Worm (Caenorhabditis elegans) whole organism, L2 larva: ENCODE measurements around the gene mex-1.

Experiments used
- C34F6.9 ChIP-seq: fragments of 150-350 bp; optimal IDR thresholded peaks from 2 replicates; lab custom pipeline; 2014; ENCODE audit warnings: missing biosample characterization, missing genetic modification characterization
- F13H6.1 ChIP-seq: sonication (generic microtip); optimal IDR thresholded peaks from 2 replicates; lab custom pipeline; 2016; ENCODE audit warnings: missing genetic modification characterization, missing compliant biosample characterization
- R02D3.7 ChIP-seq: fragments of 150-350 bp; optimal IDR thresholded peaks from 2 replicates; lab custom pipeline; 2014; ENCODE audit warnings: missing biosample characterization, missing genetic modification characterization
- Y55F3AM.14 ChIP-seq: fragments of 200-800 bp; sonication (Bioruptor generic); optimal IDR thresholded peaks from 2 replicates; lab custom pipeline; 2018; ENCODE audit warnings: mild to moderate bottlenecking, missing genetic modification characterization, missing compliant biosample characterization
- ZK546.5 ChIP-seq: sonication (generic microtip); optimal IDR thresholded peaks from 2 replicates; lab custom pipeline; 2017; ENCODE audit warnings: missing biosample characterization, missing genetic modification characterization
- alr-1 ChIP-seq: fragments of 150-350 bp; optimal IDR thresholded peaks from 2 replicates; lab custom pipeline; 2014; ENCODE audit warnings: missing biosample characterization, missing genetic modification characterization
- aly-2 ChIP-seq: fragments of 150-350 bp; optimal IDR thresholded peaks from 2 replicates; lab custom pipeline; 2014; ENCODE audit warnings: missing biosample characterization, missing genetic modification characterization
- ama-1 ChIP-seq: fragments of 150-350 bp; optimal IDR thresholded peaks from 2 replicates; lab custom pipeline; 2018; ENCODE audit warnings: inconsistent platforms
- blmp-1 ChIP-seq: sonication (generic microtip); optimal IDR thresholded peaks from 2 replicates; lab custom pipeline; 2017; ENCODE audit warnings: missing genetic modification characterization, mild to moderate bottlenecking, missing compliant biosample characterization, antibody characterized with exemption, moderate library complexity; ENCODE audit not compliant: insufficient read depth
- ceh-16 ChIP-seq: fragments of 150-350 bp; optimal IDR thresholded peaks from 2 replicates; lab custom pipeline; 2014; ENCODE audit warnings: missing biosample characterization, missing genetic modification characterization
- ceh-82 ChIP-seq: fragments of 150-350 bp; optimal IDR thresholded peaks from 2 replicates; lab custom pipeline; 2014; ENCODE audit warnings: missing biosample characterization, missing genetic modification characterization
- crh-2 ChIP-seq: sonication (generic microtip); optimal IDR thresholded peaks from 2 replicates; lab custom pipeline; 2017; ENCODE audit warnings: missing biosample characterization, missing genetic modification characterization
- dmd-4 ChIP-seq: sonication (generic microtip); optimal IDR thresholded peaks from 2 replicates; lab custom pipeline; 2017; ENCODE audit warnings: missing biosample characterization, missing genetic modification characterization
- egl-27 ChIP-seq: sonication (generic microtip); optimal IDR thresholded peaks from 3 replicates; lab custom pipeline; 2017; ENCODE audit warnings: missing biosample characterization, missing genetic modification reagents, missing genetic modification characterization
- elt-1 ChIP-seq: fragments of 150-350 bp; optimal IDR thresholded peaks from 2 replicates; lab custom pipeline; 2014; ENCODE audit warnings: missing biosample characterization, missing genetic modification characterization
- elt-3 ChIP-seq: sonication (generic microtip); optimal IDR thresholded peaks from 2 replicates; lab custom pipeline; 2017; ENCODE audit warnings: missing biosample characterization, missing genetic modification characterization
- fos-1 ChIP-seq: fragments of 150-350 bp; optimal IDR thresholded peaks from 2 replicates; lab custom pipeline; 2014; ENCODE audit warnings: missing biosample characterization, missing genetic modification characterization
- gmeb-1 ChIP-seq: fragments of 150-350 bp; optimal IDR thresholded peaks from 2 replicates; lab custom pipeline; 2014; ENCODE audit warnings: missing biosample characterization, missing genetic modification characterization
- lin-11 ChIP-seq: fragments of 150-350 bp; sonication (generic microtip); optimal IDR thresholded peaks from 2 replicates; lab custom pipeline; 2014; ENCODE audit warnings: missing biosample characterization, missing genetic modification characterization, inconsistent platforms, mixed read lengths
- lin-13 ChIP-seq: fragments of 150-350 bp; optimal IDR thresholded peaks from 2 replicates; lab custom pipeline; 2014; ENCODE audit warnings: missing biosample characterization, missing genetic modification reagents, missing genetic modification characterization
- lin-39 ChIP-seq: fragments of 150-350 bp; optimal IDR thresholded peaks from 2 replicates; lab custom pipeline; 2014; ENCODE audit warnings: missing biosample characterization, missing genetic modification reagents, missing genetic modification characterization
- lsy-2 ChIP-seq, 2 experiments: fragments of 150-350 bp in 1 of 2; sonication (generic microtip) in 1 of 2; optimal IDR thresholded peaks; 2 replicates each; lab custom pipeline; 2014 to 2017; ENCODE audit warnings: missing biosample characterization in 2 of 2, missing genetic modification characterization in 2 of 2
- mab-5 ChIP-seq: fragments of 150-350 bp; optimal IDR thresholded peaks from 2 replicates; lab custom pipeline; 2014; ENCODE audit warnings: missing biosample characterization, missing genetic modification characterization
- mbf-1 ChIP-seq: sonication (generic microtip); optimal IDR thresholded peaks from 2 replicates; lab custom pipeline; 2017; ENCODE audit warnings: missing biosample characterization, missing genetic modification characterization
- mdl-1 ChIP-seq, 2 experiments: fragments of 150-350 bp in 1 of 2; sonication (generic microtip) in 1 of 2; optimal IDR thresholded peaks; 2 replicates each; lab custom pipeline; 2017; ENCODE audit warnings: missing biosample characterization in 2 of 2, missing genetic modification characterization in 2 of 2
- nhr-10 ChIP-seq: sonication (generic microtip); optimal IDR thresholded peaks from 2 replicates; lab custom pipeline; 2017; ENCODE audit warnings: missing biosample characterization, missing genetic modification characterization
- nhr-11 ChIP-seq: fragments of 150-350 bp; optimal IDR thresholded peaks from 2 replicates; lab custom pipeline; 2014; ENCODE audit warnings: missing biosample characterization, missing genetic modification characterization
- nhr-12 ChIP-seq: fragments of 150-350 bp; optimal IDR thresholded peaks from 2 replicates; lab custom pipeline; 2014; ENCODE audit warnings: missing biosample characterization, missing genetic modification characterization
- nhr-129 ChIP-seq: fragments of 150-350 bp; optimal IDR thresholded peaks from 2 replicates; lab custom pipeline; 2014; ENCODE audit warnings: missing biosample characterization, missing genetic modification characterization
- nhr-21 ChIP-seq: fragments of 150-350 bp; optimal IDR thresholded peaks from 2 replicates; lab custom pipeline; 2014; ENCODE audit warnings: missing biosample characterization, missing genetic modification characterization
- nhr-23 ChIP-seq: fragments of 150-350 bp; optimal IDR thresholded peaks from 2 replicates; lab custom pipeline; 2014; ENCODE audit warnings: missing biosample characterization, missing genetic modification reagents, missing genetic modification characterization
- nhr-237 ChIP-seq: fragments of 150-350 bp; optimal IDR thresholded peaks from 2 replicates; lab custom pipeline; 2014; ENCODE audit warnings: missing biosample characterization, missing genetic modification characterization
- nhr-25 ChIP-seq: fragments of 150-350 bp; sonication (generic microtip); optimal IDR thresholded peaks from 3 replicates; lab custom pipeline; 2014; ENCODE audit warnings: missing biosample characterization, missing genetic modification characterization
- nhr-6 ChIP-seq: fragments of 150-350 bp; optimal IDR thresholded peaks from 2 replicates; lab custom pipeline; 2014; ENCODE audit warnings: missing biosample characterization, missing genetic modification characterization
- nhr-77 ChIP-seq: fragments of 150-350 bp; optimal IDR thresholded peaks from 2 replicates; lab custom pipeline; 2014; ENCODE audit warnings: missing biosample characterization, missing genetic modification characterization
- peb-1 ChIP-seq: fragments of 150-350 bp; optimal IDR thresholded peaks from 2 replicates; lab custom pipeline; 2014; ENCODE audit warnings: missing biosample characterization, missing genetic modification characterization
- sem-4 ChIP-seq: fragments of 150-350 bp; optimal IDR thresholded peaks from 2 replicates; lab custom pipeline; 2014; ENCODE audit warnings: missing biosample characterization, missing genetic modification reagents, missing genetic modification characterization
- skn-1 ChIP-seq: sonication (generic microtip); optimal IDR thresholded peaks from 2 replicates; lab custom pipeline; 2017; ENCODE audit warnings: missing biosample characterization, missing genetic modification characterization
- sma-3 ChIP-seq: sonication (generic microtip); optimal IDR thresholded peaks from 2 replicates; lab custom pipeline; 2016; ENCODE audit warnings: missing genetic modification reagents, missing genetic modification characterization, missing compliant biosample characterization
- sma-9 ChIP-seq, 2 experiments: fragments of 150-350 bp in 1 of 2; sonication (generic microtip) in 1 of 2; optimal IDR thresholded peaks; 2 replicates each; lab custom pipeline; 2014 to 2016; ENCODE audit warnings: missing genetic modification characterization in 2 of 2, mild to moderate bottlenecking in 1 of 2, missing biosample characterization in 1 of 2, missing compliant biosample characterization in 1 of 2, missing genetic modification reagents in 1 of 2, moderate library complexity in 1 of 2
- snpc-4 ChIP-seq: fragments of 150-350 bp; optimal IDR thresholded peaks from 2 replicates; lab custom pipeline; 2014; ENCODE audit warnings: missing biosample characterization, missing genetic modification characterization
- unc-39 ChIP-seq: fragments of 150-350 bp; optimal IDR thresholded peaks from 2 replicates; lab custom pipeline; 2014; ENCODE audit warnings: missing biosample characterization, missing genetic modification characterization
- unc-55 ChIP-seq: fragments of 150-350 bp; sonication (generic microtip); optimal IDR thresholded peaks from 3 replicates; lab custom pipeline; 2014; ENCODE audit warnings: missing biosample characterization, missing genetic modification reagents, missing genetic modification characterization
- unc-62 ChIP-seq: fragments of 150-350 bp; optimal IDR thresholded peaks from 2 replicates; lab custom pipeline; 2014; ENCODE audit warnings: missing biosample characterization, missing genetic modification reagents, missing genetic modification characterization
- zag-1 ChIP-seq: fragments of 150-350 bp; optimal IDR thresholded peaks from 2 replicates; lab custom pipeline; 2014; ENCODE audit warnings: missing biosample characterization, missing genetic modification characterization
- ztf-1 ChIP-seq: fragments of 200-800 bp; sonication (Bioruptor generic); conservative IDR thresholded peaks from 2 replicates; pipeline ENCODE4 v1.3.6; 2022; ENCODE audit warnings: missing genetic modification characterization, missing compliant biosample characterization
- ztf-11 ChIP-seq: sonication (generic microtip); optimal IDR thresholded peaks from 2 replicates; lab custom pipeline; 2017; ENCODE audit warnings: missing biosample characterization, missing genetic modification characterization
- ztf-4 ChIP-seq: fragments of 150-350 bp; optimal IDR thresholded peaks from 2 replicates; lab custom pipeline; 2014; ENCODE audit warnings: missing biosample characterization, missing genetic modification characterization

mex-1 gene

ce11 chrII:11967507-11968127 is 820 bp upstream of the mex-1 start, which contains the start of gene W03C9.5:
Gene W03C9.5, minus strand, starts transcription at chrII:11967544.
- no peak for TF ChIP-seq R02D3.7
- TF ChIP-seq peb-1 (tag; lab: Kevin White, UChicago): no peak
- peak; percentile 96 for TF ChIP-seq fos-1 (tag; lab: Kevin White, UChicago)
- no peak for TF ChIP-seq elt-1 (tag; lab: Kevin White, UChicago)
- TF ChIP-seq unc-55: peak; percentile 97
- peak; percentile 92 for TF ChIP-seq F13H6.1 (tag; lab: Kevin White, UChicago)
- no peak for TF ChIP-seq alr-1 (tag; lab: Kevin White, UChicago)
- peak; percentile 81 for TF ChIP-seq ztf-4 (tag; lab: Kevin White, UChicago)
- TF ChIP-seq sem-4 (tag; lab: Kevin White, UChicago): peak; percentile 73
- no peak for TF ChIP-seq mbf-1 (tag; lab: Kevin White, UChicago)
- no peak for TF ChIP-seq dmd-4 (tag; lab: Kevin White, UChicago)
- no peak for TF ChIP-seq nhr-23 (tag; lab: Kevin White, UChicago)
- peak; percentile 43 for TF ChIP-seq nhr-10 (tag; lab: Kevin White, UChicago)
- peak; percentile 96 for TF ChIP-seq sma-3 (GFP tag; lab: Kevin White, UChicago)
- TF ChIP-seq blmp-1 (tag; lab: Kevin White, UChicago): peak; percentile 80
- TF ChIP-seq gmeb-1 (tag; lab: Kevin White, UChicago): peak; percentile 88
- peak; percentile 10 for TF ChIP-seq nhr-237 (tag; lab: Kevin White, UChicago)
- TF ChIP-seq zag-1: peak; percentile 80
- TF ChIP-seq crh-2 (tag; lab: Kevin White, UChicago): peak; percentile 96
- TF ChIP-seq egl-27 (tag; lab: Kevin White, UChicago): peak; percentile 88
- peak; percentile 66 for TF ChIP-seq nhr-77 (tag; lab: Kevin White, UChicago)
- no peak for TF ChIP-seq nhr-12 (tag; lab: Kevin White, UChicago)
- peak; percentile 64 for TF ChIP-seq ceh-82 (tag; lab: Kevin White, UChicago)
- no peak for TF ChIP-seq nhr-11 (tag; lab: Kevin White, UChicago)
- TF ChIP-seq sma-9 (GFP tag; optimal IDR thresholded peaks at IDR 0.05; lab: Kevin White, UChicago): peak; percentile 87
- TF ChIP-seq sma-9 (tag; optimal IDR thresholded peaks at IDR 0.05; lab: Kevin White, UChicago): no peak
- TF ChIP-seq ztf-11 (tag; lab: Kevin White, UChicago): no peak
- no peak for TF ChIP-seq ceh-16 (tag; lab: Kevin White, UChicago)
- peak; percentile 78 for TF ChIP-seq nhr-21 (tag; lab: Kevin White, UChicago)
- TF ChIP-seq snpc-4: peak; percentile 70
- peak; percentile 78 for TF ChIP-seq mab-5 (tag; lab: Kevin White, UChicago)
- TF ChIP-seq skn-1: peak; percentile 52
- TF ChIP-seq Y55F3AM.14 (GFP tag; lab: Kevin White, UChicago): peak; percentile 81
- peak; percentile 72 to 94 for TF ChIP-seq lsy-2 (tag; optimal IDR thresholded peaks at IDR 0.05; lab: Kevin White, UChicago)
- no peak for TF ChIP-seq aly-2 (tag; lab: Kevin White, UChicago)
- TF ChIP-seq lin-39: peak; percentile 52
- peak; percentile 70 for TF ChIP-seq ama-1
- no peak for TF ChIP-seq unc-39 (tag; lab: Kevin White, UChicago)
- TF ChIP-seq ZK546.5 (tag; lab: Kevin White, UChicago): peak; percentile 74
- no peak for TF ChIP-seq elt-3 (tag; lab: Kevin White, UChicago)
- TF ChIP-seq lin-13 (GFP tag; lab: Kevin White, UChicago): peak; percentile 96
- peak; percentile 99 for TF ChIP-seq C34F6.9 (tag; lab: Kevin White, UChicago)
- no peak for TF ChIP-seq ztf-1
- TF ChIP-seq nhr-25 (tag; lab: Kevin White, UChicago): peak; percentile 95
- TF ChIP-seq lin-11 (tag; lab: Kevin White, UChicago): peak; percentile 87
- peak; percentile 65 to 95 for TF ChIP-seq mdl-1 (tag; optimal IDR thresholded peaks at IDR 0.05; lab: Kevin White, UChicago)
- TF ChIP-seq unc-62 (GFP tag; lab: Kevin White, UChicago): no peak
- TF ChIP-seq nhr-129 (tag; lab: Kevin White, UChicago): peak; percentile 93
- TF ChIP-seq nhr-6: peak; percentile 79
